Fruit fly (Drosophila melanogaster): ENCODE results near the gene CG18745.
A peak's percentile ranks its signal among the peaks of the same experiment; 100 is the strongest.

CG18745 gene

DNA sequence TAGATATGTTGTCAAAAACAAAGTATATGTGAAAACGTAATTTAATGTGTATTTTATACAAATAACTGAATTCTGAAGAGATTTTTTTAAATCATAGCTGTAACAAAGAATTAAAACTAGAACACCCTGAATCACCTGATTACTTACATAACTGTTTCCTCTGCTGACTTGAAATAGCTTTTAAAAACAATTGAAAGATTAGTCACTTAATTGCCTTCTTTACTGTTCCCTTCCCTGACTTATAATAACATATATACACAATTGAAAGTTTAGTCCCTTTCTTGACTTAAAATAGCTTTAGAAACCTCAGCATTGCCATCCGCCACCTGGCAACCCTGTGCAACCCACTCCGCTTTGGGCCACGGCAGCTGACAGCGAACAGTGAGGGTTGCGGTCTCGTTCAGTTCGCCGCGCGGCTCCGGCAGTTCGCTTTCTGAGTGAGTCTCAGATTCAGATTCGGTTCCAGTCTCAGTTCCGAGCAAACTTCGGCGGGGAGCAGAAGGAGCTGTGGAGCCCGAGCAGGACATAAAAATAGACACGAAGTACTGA is 28.1 kb upstream of the CG18745 start, which contains the start of gene CG34384 (continued):
- no peak for TF ChIP-seq tgo (GFP tag; IDR thresholded peaks at IDR 0.05)
- no peak for TF ChIP-seq vnd (GFP tag; IDR thresholded peaks at IDR 0.05; ENCODE audit: partially characterized antibody)
- TF ChIP-seq CG18764 (GFP tag; optimal IDR thresholded peaks at IDR 0.05): no peak
- no peak for TF ChIP-seq Dfd (GFP tag; optimal IDR thresholded peaks at IDR 0.05)
- TF ChIP-seq Taf1 (GFP tag; IDR thresholded peaks at IDR 0.05): no peak
- TF ChIP-seq schlank (tag; optimal IDR thresholded peaks at IDR 0.05): no peak
- TF ChIP-seq CG11456 (GFP tag; IDR thresholded peaks at IDR 0.05): 0 out of 3 replicates have a peak, but pooled peaks have one; percentile 68
- TF ChIP-seq salm (tag; optimal IDR thresholded peaks at IDR 0.05): no peak
- TF ChIP-seq CG13424 (tag; optimal IDR thresholded peaks at IDR 0.05): peak; percentile 64
- TF ChIP-seq CG2202 (tag; optimal IDR thresholded peaks at IDR 0.05): no peak
- no peak for TF ChIP-seq fd64A (GFP tag; optimal IDR thresholded peaks at IDR 0.05)
- peak; percentile 38 for TF ChIP-seq CG8388 (GFP tag; optimal IDR thresholded peaks at IDR 0.05)
- peak; percentile 71 for TF ChIP-seq BtbVII (GFP tag; optimal IDR thresholded peaks at IDR 0.05)
- peak; percentile 18 for TF ChIP-seq Nf-YB (GFP tag; optimal IDR thresholded peaks at IDR 0.05)
- peak; percentile 37 for TF ChIP-seq CG11723 (GFP tag; optimal IDR thresholded peaks at IDR 0.05)
- TF ChIP-seq CG15601 (tag; optimal IDR thresholded peaks at IDR 0.05): no peak

- TF ChIP-seq psq (GFP tag; optimal IDR thresholded peaks at IDR 0.05): peak; percentile 73
- peak; percentile 33 to 48 for TF ChIP-seq Trl (optimal IDR thresholded peaks at IDR 0.05)
- TF ChIP-seq Trl (GFP tag; optimal IDR thresholded peaks at IDR 0.05): no peak
- TF ChIP-seq Deaf1 (tag; optimal IDR thresholded peaks at IDR 0.05): peak; percentile 48
- no peak for TF ChIP-seq abd-A (tag; optimal IDR thresholded peaks at IDR 0.05)
Observed at dm6 chr3R:7813518-7813917, 27.6 kb upstream of the CG18745 start.

- TF ChIP-seq TFAM (GFP tag; optimal IDR thresholded peaks at IDR 0.05) (no peak), MESR4 (GFP tag; optimal IDR thresholded peaks at IDR 0.05) (no peak), Mrtf (GFP tag; IDR thresholded peaks at IDR 0.05) (no peak), Opbp (GFP tag; IDR thresholded peaks at IDR 0.05; ENCODE audit: partially characterized antibody) (no peak), Xbp1 (GFP tag; optimal IDR thresholded peaks at IDR 0.05) (no peak), Hey (tag; optimal IDR thresholded peaks at IDR 0.05) (no peak), crp (GFP tag; optimal IDR thresholded peaks at IDR 0.05) (no peak)
Observed at dm6 chr3R:7811514-7811913, 25.6 kb upstream of the CG18745 start, which contains the start of gene CG31473. Gene CG31473, plus strand, starts transcription at chr3R:7811814.

- peak; percentile 66 for TF ChIP-seq CG33557 (GFP tag; optimal IDR thresholded peaks at IDR 0.05)
- TF ChIP-seq fru (optimal IDR thresholded peaks at IDR 0.05): no peak
- peak; percentile 97 for TF ChIP-seq bab2 (GFP tag; optimal IDR thresholded peaks at IDR 0.05)
- peak; percentile 63 for TF ChIP-seq Bdp1 (GFP tag; optimal IDR thresholded peaks at IDR 0.05)
- TF ChIP-seq sens-2 (GFP tag; IDR thresholded peaks at IDR 0.05): peak; percentile 85
- TF ChIP-seq org-1 (GFP tag; optimal IDR thresholded peaks at IDR 0.05): peak; percentile 83
- TF ChIP-seq pros (GFP tag; optimal IDR thresholded peaks at IDR 0.05): no peak
- peak; percentile 66 for TF ChIP-seq cas (GFP tag; IDR thresholded peaks at IDR 0.05)
- TF ChIP-seq CG43689 (GFP tag; IDR thresholded peaks at IDR 0.05): peak; percentile 77
- no peak for TF ChIP-seq usp (GFP tag; optimal IDR thresholded peaks at IDR 0.05)
- peak; percentile 54; the same call in 1 of the 2 replicates for TF ChIP-seq Atf6 (GFP tag; IDR thresholded peaks at IDR 0.05)
- TF ChIP-seq Eip74EF (GFP tag; optimal IDR thresholded peaks at IDR 0.05): no peak
- TF ChIP-seq CG4854 (GFP tag; optimal IDR thresholded peaks at IDR 0.05): peak; percentile 85
- TF ChIP-seq CG17802 (tag; optimal IDR thresholded peaks at IDR 0.05): peak; percentile 74
- peak; percentile 81 for TF ChIP-seq PHDP (tag; optimal IDR thresholded peaks at IDR 0.05)
- peak; percentile 87; the same call in 2 of the 4 replicates for TF ChIP-seq chinmo (GFP tag; IDR thresholded peaks at IDR 0.05; ENCODE audit: partially characterized antibody)
- peak; percentile 95 for TF ChIP-seq CG2120 (GFP tag; optimal IDR thresholded peaks at IDR 0.05)
Observed at dm6 chr3R:7809662-7810621, 24.0 kb upstream of the CG18745 start, which contains the start of the genes CG2993 and sgll. Gene CG2993, minus strand, starts transcription at chr3R:7810014. Gene sgll, plus strand, starts transcription at chr3R:7810532.
